Fruit fly (Drosophila melanogaster): ENCODE measurements around the gene eff.
A peak's percentile ranks its signal among the peaks of the same experiment; 100 is the strongest.

Gene eff

DNA sequence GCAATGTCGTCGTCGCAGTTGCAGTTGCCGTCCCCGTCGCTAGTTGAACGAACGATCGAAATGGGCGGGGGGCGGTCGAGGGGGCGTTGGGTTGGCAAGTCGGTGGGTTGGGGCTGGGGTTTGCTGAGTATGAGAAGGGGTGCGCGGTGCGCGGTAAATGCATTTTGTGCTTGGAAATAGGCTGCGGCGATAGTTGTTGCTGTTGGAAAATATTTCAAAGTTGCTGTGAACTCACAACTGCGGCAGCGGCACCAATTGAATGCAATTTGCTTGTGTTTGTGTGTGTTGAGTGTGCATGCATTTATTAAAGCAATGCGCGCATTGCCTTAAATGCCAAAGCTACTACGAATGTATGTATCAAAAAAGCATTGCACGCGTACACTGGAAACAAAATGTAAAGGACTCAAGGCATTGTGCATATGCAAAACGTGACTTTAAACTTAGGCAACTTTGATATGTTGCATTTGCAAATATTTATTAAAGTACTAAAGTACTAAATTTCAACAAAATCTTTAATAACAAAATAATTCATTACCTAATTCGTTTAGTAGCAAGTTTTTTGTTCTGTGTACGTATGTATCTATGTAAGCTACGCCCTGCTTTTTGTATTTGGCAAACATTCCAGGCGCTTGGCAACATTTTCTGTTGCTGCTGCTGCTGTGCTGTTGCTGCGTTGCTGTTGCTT, 26.1 kb downstream of the eff start (continued):
- peak; percentile 61 for TF ChIP-seq CG2712 (tag; optimal IDR thresholded peaks at IDR 0.05)
- TF ChIP-seq Fer1 (GFP tag; optimal IDR thresholded peaks at IDR 0.05), result no peak
- no peak for TF ChIP-seq org-1 (GFP tag; optimal IDR thresholded peaks at IDR 0.05)
- TF ChIP-seq hbn (GFP tag; IDR thresholded peaks at IDR 0.05; ENCODE audit: partially characterized antibody), result no peak
- no peak for TF ChIP-seq CG4328 (GFP tag; optimal IDR thresholded peaks at IDR 0.05)
- no peak for TF ChIP-seq inv (GFP tag; IDR thresholded peaks at IDR 0.05; ENCODE audit: partially characterized antibody)
- no peak for TF ChIP-seq CG7372 (GFP tag; IDR thresholded peaks at IDR 0.05)
- TF ChIP-seq CG14050 (GFP tag; IDR thresholded peaks at IDR 0.05), result no peak
- TF ChIP-seq B-H1 (GFP tag; IDR thresholded peaks at IDR 0.05), result no peak
- no peak for TF ChIP-seq CG12659 (GFP tag; optimal IDR thresholded peaks at IDR 0.05)
- peak; percentile 72 for TF ChIP-seq dmrt11E (tag; optimal IDR thresholded peaks at IDR 0.05)
- no peak for TF ChIP-seq crc (GFP tag; optimal IDR thresholded peaks at IDR 0.05)
- TF ChIP-seq bcd (GFP tag; optimal IDR thresholded peaks at IDR 0.05), result no peak
- no peak for TF ChIP-seq Taf1 (GFP tag; IDR thresholded peaks at IDR 0.05)
- no peak for TF ChIP-seq CG6813 (GFP tag; optimal IDR thresholded peaks at IDR 0.05)
- TF ChIP-seq CG14667 (GFP tag; IDR thresholded peaks at IDR 0.05), result no peak; the same call in 1 of the 2 replicates
- TF ChIP-seq CG16863 (GFP tag; optimal IDR thresholded peaks at IDR 0.05), result peak; percentile 31
- TF ChIP-seq ems (GFP tag; optimal IDR thresholded peaks at IDR 0.05), result no peak
- TF ChIP-seq zen2 (GFP tag; IDR thresholded peaks at IDR 0.05; ENCODE audit: partially characterized antibody), result no peak
- no peak for TF ChIP-seq dm (GFP tag; optimal IDR thresholded peaks at IDR 0.05)
- TF ChIP-seq CG8765 (GFP tag; IDR thresholded peaks at IDR 0.05), result no peak; the same call in 1 of the 2 replicates
- TF ChIP-seq trh (GFP tag; optimal IDR thresholded peaks at IDR 0.05), result no peak
- peak; percentile 39 for TF ChIP-seq chn (GFP tag; optimal IDR thresholded peaks at IDR 0.05)
- TF ChIP-seq CG16813 (GFP tag; IDR thresholded peaks at IDR 0.05; ENCODE audit: partially characterized antibody), result no peak
- no peak for TF ChIP-seq CG7786 (GFP tag; optimal IDR thresholded peaks at IDR 0.05)
- no peak for TF ChIP-seq CG4404 (GFP tag; IDR thresholded peaks at IDR 0.05)
- no peak for TF ChIP-seq CG1024 (GFP tag; IDR thresholded peaks at IDR 0.05)
- peak; percentile 63 for TF ChIP-seq Ssrp (tag; optimal IDR thresholded peaks at IDR 0.05)
- TF ChIP-seq exex (tag; optimal IDR thresholded peaks at IDR 0.05), result no peak
- no peak for TF ChIP-seq peb (GFP tag; IDR thresholded peaks at IDR 0.05)
- TF ChIP-seq prd (optimal IDR thresholded peaks at IDR 0.05), result no peak
- peak; percentile 39; the same call in 1 of the 3 replicates for TF ChIP-seq prd (GFP tag; IDR thresholded peaks at IDR 0.05)
- no peak for TF ChIP-seq br (optimal IDR thresholded peaks at IDR 0.05)
- TF ChIP-seq MBD-R2 (GFP tag; IDR thresholded peaks at IDR 0.05), result no peak
- no peak for TF ChIP-seq ftz-f1 (GFP tag; optimal IDR thresholded peaks at IDR 0.05)
- no peak for TF ChIP-seq E2f2 (GFP tag; IDR thresholded peaks at IDR 0.05)
- TF ChIP-seq CG11247 (GFP tag; IDR thresholded peaks at IDR 0.05), result no peak
- TF ChIP-seq sug (tag; optimal IDR thresholded peaks at IDR 0.05), result no peak
- TF ChIP-seq phol (tag; optimal IDR thresholded peaks at IDR 0.05), result peak; percentile 74
- peak; percentile 54 for TF ChIP-seq grau (tag; optimal IDR thresholded peaks at IDR 0.05)
- no peak for TF ChIP-seq Deaf1 (tag; optimal IDR thresholded peaks at IDR 0.05)
- no peak for TF ChIP-seq bigmax (GFP tag; optimal IDR thresholded peaks at IDR 0.05)
- no peak for TF ChIP-seq Rfx (GFP tag; IDR thresholded peaks at IDR 0.05)
- TF ChIP-seq gsb-n (tag; optimal IDR thresholded peaks at IDR 0.05), result peak; percentile 73
- TF ChIP-seq CG4707 (GFP tag; optimal IDR thresholded peaks at IDR 0.05), result peak; percentile 37
- no peak; the same call in 3 of the 4 replicates for TF ChIP-seq chinmo (GFP tag; IDR thresholded peaks at IDR 0.05; ENCODE audit: partially characterized antibody)
- TF ChIP-seq CG6683 (GFP tag; optimal IDR thresholded peaks at IDR 0.05), result no peak
- TF ChIP-seq Hmr (GFP tag; optimal IDR thresholded peaks at IDR 0.05), result no peak
- no peak for TF ChIP-seq Stat92E (GFP tag; optimal IDR thresholded peaks at IDR 0.05)
- no peak for TF ChIP-seq Hand (GFP tag; optimal IDR thresholded peaks at IDR 0.05)

All from whole organism, embryonic.